Worm (Caenorhabditis elegans) whole organism, late embryonic: ENCODE measurements around the gene EGAP2.2.

Experiments used
- ceh-14 ChIP-seq: sonication (generic microtip); optimal IDR thresholded peaks from 2 replicates; lab custom pipeline; 2016; ENCODE audit warnings: missing genotype, missing genetic modification characterization, missing compliant biosample characterization
- dmd-4 ChIP-seq: sonication (generic microtip); optimal IDR thresholded peaks from 2 replicates; lab custom pipeline; 2016; ENCODE audit warnings: borderline replicate concordance, missing genetic modification characterization, missing compliant biosample characterization
- eyg-1 ChIP-seq: sonication (generic microtip); optimal IDR thresholded peaks from 2 replicates; lab custom pipeline; 2016; ENCODE audit warnings: missing genotype, missing genetic modification characterization, missing compliant biosample characterization
- pag-3 ChIP-seq: sonication (generic microtip); optimal IDR thresholded peaks from 2 replicates; lab custom pipeline; 2016; ENCODE audit warnings: missing compliant biosample characterization, missing genetic modification characterization, borderline replicate concordance
- pat-9 ChIP-seq: fragments of 200-800 bp; sonication (Bioruptor generic); optimal IDR thresholded peaks from 2 replicates; lab custom pipeline; 2018; ENCODE audit warnings: mild to moderate bottlenecking, missing genetic modification characterization, moderate library complexity, missing compliant biosample characterization
- pax-1 ChIP-seq: fragments of 150-350 bp; optimal IDR thresholded peaks from 2 replicates; lab custom pipeline; 2014; ENCODE audit warnings: missing biosample characterization, missing genetic modification characterization
- pros-1 ChIP-seq: fragments of 150-350 bp; optimal IDR thresholded peaks from 2 replicates; lab custom pipeline; 2014; ENCODE audit warnings: missing biosample characterization, missing genetic modification reagents, missing genetic modification characterization
- unc-3 ChIP-seq, 2 experiments: fragments of 200-800 bp in 1 of 2; sonication (Bioruptor generic) in 1 of 2; sonication (generic microtip) in 1 of 2; conservative IDR thresholded peaks in 1 of 2; optimal IDR thresholded peaks in 1 of 2; 2 replicates each; pipeline versions ENCODE4 v1.3.6 to Lab custom; 2016 to 2022; ENCODE audit warnings: missing compliant biosample characterization in 2 of 2, missing genetic modification characterization in 2 of 2, missing genetic modification reagents in 1 of 2

DNA sequence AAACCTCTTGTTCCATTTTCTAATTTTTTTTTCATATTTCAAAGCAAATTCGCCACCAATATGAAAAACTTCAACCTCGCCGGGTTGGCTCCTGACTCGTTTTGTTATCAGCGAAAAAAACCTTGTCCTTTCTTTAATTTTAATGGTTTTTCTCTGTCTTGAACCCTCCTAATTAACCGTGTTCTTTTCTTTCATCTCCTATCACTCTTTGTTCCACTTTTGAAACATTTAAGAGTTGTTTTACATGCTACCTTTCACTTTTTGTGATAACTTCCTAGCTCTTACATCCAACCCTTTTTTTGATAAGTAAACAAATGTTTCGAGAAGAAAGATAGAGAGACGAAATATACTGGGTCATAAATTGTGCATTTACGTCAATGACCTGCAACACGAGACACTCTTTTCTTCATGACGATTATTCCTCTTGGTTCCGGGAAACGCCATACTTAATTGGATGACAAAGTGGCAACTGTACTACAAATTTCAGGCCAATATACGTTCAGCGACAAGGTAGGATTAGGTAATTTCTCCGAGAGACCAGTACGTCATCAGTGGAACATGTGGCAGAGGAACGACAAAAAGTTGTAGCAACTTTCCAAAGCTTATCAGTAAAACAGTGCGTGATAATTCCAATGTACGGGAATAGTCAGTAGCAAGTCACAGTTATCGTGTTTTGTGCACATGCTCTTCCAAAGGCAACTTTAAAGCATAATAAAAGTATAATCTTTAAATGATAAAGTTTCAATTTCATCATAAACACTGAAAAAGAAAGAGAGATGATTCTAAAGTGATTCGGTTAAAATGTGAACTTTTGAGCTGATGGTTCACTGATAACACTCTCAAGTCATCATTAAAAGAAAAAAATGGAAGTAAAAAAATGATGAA is 44.8 kb upstream of the EGAP2.2 start:
- TF ChIP-seq pros-1 (tag; lab: Kevin White, UChicago) (no peak), pat-9 (no peak), eyg-1 (no peak), unc-3 (GFP tag; conservative IDR thresholded peaks at IDR 0.05; lab: Robert Waterston, UW) (no peak), unc-3 (tag; optimal IDR thresholded peaks at IDR 0.05; lab: Kevin White, UChicago) (no peak), pag-3 (no peak), pax-1 (tag; lab: Kevin White, UChicago) (no peak), ceh-14 (tag; lab: Kevin White, UChicago) (no peak), dmd-4 (tag; lab: Kevin White, UChicago) (no peak)
